Worm (Caenorhabditis elegans) whole organism, late embryonic: Measurements from ENCODE around the gene K06A4.6.

ENCODE experiments used
- ahr-1 ChIP-seq: sonication (generic microtip); optimal IDR thresholded peaks from 2 replicates; lab custom pipeline; 2016; ENCODE audit warnings: missing genetic modification characterization, missing compliant biosample characterization
- ama-1 ChIP-seq: fragments of 150-350 bp; optimal IDR thresholded peaks from 2 replicates; lab custom pipeline; 2014
- ceh-30 ChIP-seq: fragments of 150-350 bp; optimal IDR thresholded peaks from 2 replicates; lab custom pipeline; 2014; ENCODE audit warnings: missing biosample characterization, missing genetic modification characterization
- elt-2 ChIP-seq: sonication (generic microtip); optimal IDR thresholded peaks from 2 replicates; lab custom pipeline; 2016; ENCODE audit warnings: missing genetic modification reagents, missing genetic modification characterization, missing compliant biosample characterization
- hlh-30 ChIP-seq: sonication (generic microtip); optimal IDR thresholded peaks from 2 replicates; lab custom pipeline; 2017; ENCODE audit warnings: antibody characterized with exemption, missing genetic modification characterization, missing compliant biosample characterization; ENCODE audit not compliant: insufficient read depth
- lim-6 ChIP-seq: sonication (generic microtip); optimal IDR thresholded peaks from 2 replicates; lab custom pipeline; 2016; ENCODE audit warnings: missing genetic modification characterization, missing compliant biosample characterization
- mec-3 ChIP-seq: sonication (generic microtip); optimal IDR thresholded peaks from 2 replicates; lab custom pipeline; 2016; ENCODE audit warnings: borderline replicate concordance, missing genetic modification characterization, missing compliant biosample characterization
- pha-4 ChIP-seq: fragments of 150-350 bp; optimal IDR thresholded peaks from 2 replicates; lab custom pipeline; 2018; ENCODE audit warnings: missing biosample characterization, missing genetic modification reagents, missing genetic modification characterization
- unc-3 ChIP-seq, 2 experiments: fragments of 200-800 bp in 1 of 2; sonication (Bioruptor generic) in 1 of 2; sonication (generic microtip) in 1 of 2; conservative IDR thresholded peaks in 1 of 2; optimal IDR thresholded peaks in 1 of 2; 2 replicates each; pipeline versions ENCODE4 v1.3.6 to Lab custom; 2016 to 2022; ENCODE audit warnings: missing compliant biosample characterization in 2 of 2, missing genetic modification characterization in 2 of 2, missing genetic modification reagents in 1 of 2
- unc-55 ChIP-seq: sonication (generic microtip); optimal IDR thresholded peaks from 2 replicates; lab custom pipeline; 2017; ENCODE audit warnings: missing biosample characterization, missing genetic modification reagents, missing genetic modification characterization

ce11 chrV:9483738-9484256 lies 3.3 kb upstream of the K06A4.6 start, which contains the start of gene K06A4.2:
- TF ChIP-seq hlh-30 (tag; lab: Kevin White, UChicago) = no peak
- TF ChIP-seq unc-55 (GFP tag; lab: Kevin White, UChicago) = no peak
- TF ChIP-seq pha-4 (tag; lab: Kevin White, UChicago) = no peak
- TF ChIP-seq elt-2 (tag; lab: Kevin White, UChicago) = no peak
- TF ChIP-seq ama-1 (lab: Kevin White, UChicago) = no peak
- TF ChIP-seq ceh-30 = no peak
- TF ChIP-seq mec-3 = no peak
- no peak for TF ChIP-seq lim-6 (tag; lab: Kevin White, UChicago)
- TF ChIP-seq unc-3 (GFP tag; conservative IDR thresholded peaks at IDR 0.05; lab: Robert Waterston, UW) = no peak
- TF ChIP-seq unc-3 (tag; optimal IDR thresholded peaks at IDR 0.05; lab: Kevin White, UChicago) = no peak
- TF ChIP-seq ahr-1 (tag; lab: Kevin White, UChicago) = no peak
